Worm (Caenorhabditis elegans): ENCODE measurements around the gene dkc-1.

DNA sequence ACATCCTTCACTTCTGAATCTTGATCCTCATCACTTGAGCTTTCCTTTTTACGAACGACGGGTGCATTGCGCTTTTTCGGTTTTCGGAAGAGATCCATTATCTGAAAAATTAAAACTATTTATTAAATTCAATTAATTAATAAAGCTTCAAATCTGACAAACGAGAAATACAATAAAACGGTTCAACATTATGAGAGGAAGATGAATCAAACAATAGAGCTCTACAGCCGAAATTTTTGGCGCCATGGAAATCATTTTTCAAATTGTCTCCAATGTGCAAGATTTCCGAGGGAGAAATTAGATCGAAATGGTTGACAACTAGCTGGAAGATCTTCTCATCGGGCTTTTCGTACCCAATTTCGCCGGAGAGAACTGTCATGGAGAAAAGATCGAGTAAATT is 9.3 kb downstream of the dkc-1 start, which contains the start of gene rnf-113:
- TF ChIP-seq ama-1 (optimal IDR thresholded peaks at IDR 0.05) = no peak
- no peak for TF ChIP-seq nhr-237 (tag; optimal IDR thresholded peaks at IDR 0.05)
- no peak for TF ChIP-seq skn-1 (tag; optimal IDR thresholded peaks at IDR 0.05)
- TF ChIP-seq lin-39 (tag; optimal IDR thresholded peaks at IDR 0.05) = no peak
